Worm (Caenorhabditis elegans): ENCODE measurements around the gene mrp-2.

mrp-2 gene

ce11 chrX:542807-543206 lies 29.7 kb downstream of the mrp-2 start, which contains the start of gene F28C10.1:
Gene F28C10.1, plus strand, starts transcription at chrX:543107.
- TF ChIP-seq ces-1 (GFP tag; optimal IDR thresholded peaks at IDR 0.05) (no peak), elt-1 (tag; optimal IDR thresholded peaks at IDR 0.05; ENCODE audit: borderline replicate concordance, insufficient read depth) (no peak), nhr-237 (tag; optimal IDR thresholded peaks at IDR 0.05) (no peak)

ce11 chrX:538083-538482 lies 34.4 kb downstream of the mrp-2 start:
- no peak for TF ChIP-seq nhr-28 (tag; optimal IDR thresholded peaks at IDR 0.05)

- no peak for TF ChIP-seq cnd-1 (tag; optimal IDR thresholded peaks at IDR 0.05)
- no peak for TF ChIP-seq drap-1 (GFP tag; optimal IDR thresholded peaks at IDR 0.05)
- no peak for TF ChIP-seq bed-3 (GFP tag; optimal IDR thresholded peaks at IDR 0.05)
- no peak for TF ChIP-seq ceh-83 (GFP tag; optimal IDR thresholded peaks at IDR 0.05)
- no peak for TF ChIP-seq tbx-8 (GFP tag; optimal IDR thresholded peaks at IDR 0.05)
- no peak for TF ChIP-seq ztf-11 (tag; optimal IDR thresholded peaks at IDR 0.05)
- TF ChIP-seq sem-2 (GFP tag; optimal IDR thresholded peaks at IDR 0.05): no peak
- no peak for TF ChIP-seq ceh-39 (tag; optimal IDR thresholded peaks at IDR 0.05)
- no peak for TF ChIP-seq elt-3 (tag; optimal IDR thresholded peaks at IDR 0.05)
- no peak for TF ChIP-seq unc-62 (GFP tag; optimal IDR thresholded peaks at IDR 0.05)
- no peak for TF ChIP-seq M03D4.4 (tag; optimal IDR thresholded peaks at IDR 0.05)
- no peak for TF ChIP-seq lin-13 (tag; optimal IDR thresholded peaks at IDR 0.05)
- no peak for TF ChIP-seq zip-8 (tag; optimal IDR thresholded peaks at IDR 0.05)
- no peak for TF ChIP-seq blmp-1 (tag; optimal IDR thresholded peaks at IDR 0.05)
- TF ChIP-seq lsy-2 (tag; optimal IDR thresholded peaks at IDR 0.05): no peak
- no peak for TF ChIP-seq mab-5 (tag; optimal IDR thresholded peaks at IDR 0.05)
- TF ChIP-seq ham-2 (GFP tag; optimal IDR thresholded peaks at IDR 0.05): no peak
- TF ChIP-seq hlh-1 (tag; optimal IDR thresholded peaks at IDR 0.05): no peak
- TF ChIP-seq snpc-4 (tag; optimal IDR thresholded peaks at IDR 0.05): no peak
Measured at ce11 chrX:536365-536764, 36.1 kb downstream of the mrp-2 start.

- TF ChIP-seq unc-120 (tag; optimal IDR thresholded peaks at IDR 0.05; ENCODE audit: poor library complexity, severe bottlenecking) (peak; percentile 62), unc-62 (GFP tag; optimal IDR thresholded peaks at IDR 0.05) (peak; percentile 82), hlh-1 (tag; optimal IDR thresholded peaks at IDR 0.05) (peak; percentile 11), sem-2 (GFP tag; optimal IDR thresholded peaks at IDR 0.05) (no peak), ham-2 (GFP tag; optimal IDR thresholded peaks at IDR 0.05) (peak; percentile 19), lsy-2 (tag; optimal IDR thresholded peaks at IDR 0.05) (peak; percentile 45), mls-2 (tag; optimal IDR thresholded peaks at IDR 0.05) (peak; percentile 37), zip-8 (tag; optimal IDR thresholded peaks at IDR 0.05) (no peak), nhr-76 (tag; optimal IDR thresholded peaks at IDR 0.05) (no peak), unc-39 (tag; optimal IDR thresholded peaks at IDR 0.05) (no peak), nhr-28 (tag; optimal IDR thresholded peaks at IDR 0.05) (no peak), ztf-11 (tag; optimal IDR thresholded peaks at IDR 0.05) (no peak), ceh-43 (GFP tag; optimal IDR thresholded peaks at IDR 0.05) (peak; percentile 15), bed-3 (GFP tag; optimal IDR thresholded peaks at IDR 0.05) (no peak), mep-1 (tag; optimal IDR thresholded peaks at IDR 0.05) (peak; percentile 42), nhr-237 (tag; optimal IDR thresholded peaks at IDR 0.05) (peak; percentile 58), lin-32 (GFP tag; optimal IDR thresholded peaks at IDR 0.05) (no peak), cnd-1 (tag; optimal IDR thresholded peaks at IDR 0.05) (peak; percentile 23), pha-4 (tag; optimal IDR thresholded peaks at IDR 0.05) (peak; percentile 49), lin-13 (tag; optimal IDR thresholded peaks at IDR 0.05) (peak; percentile 31), nhr-2 (tag; optimal IDR thresholded peaks at IDR 0.05) (peak; percentile 16), elt-1 (tag; optimal IDR thresholded peaks at IDR 0.05; ENCODE audit: borderline replicate concordance, insufficient read depth) (no peak), sptf-1 (tag; optimal IDR thresholded peaks at IDR 0.05) (peak; percentile 18), ceh-39 (tag; optimal IDR thresholded peaks at IDR 0.05) (peak; percentile 86), flh-1 (GFP tag; optimal IDR thresholded peaks at IDR 0.05) (no peak), ces-1 (GFP tag; optimal IDR thresholded peaks at IDR 0.05) (peak; percentile 71), nhr-12 (tag; optimal IDR thresholded peaks at IDR 0.05) (no peak), ceh-83 (GFP tag; optimal IDR thresholded peaks at IDR 0.05) (no peak)
Measured at ce11 chrX:535728-536127, 36.8 kb downstream of the mrp-2 start, which contains the start of gene F28C10.3. Gene F28C10.3, minus strand, starts transcription at chrX:535828.
